Fruit fly (Drosophila melanogaster) whole organism, embryonic: ENCODE data around the gene Kaz-m1.
A peak's percentile ranks its signal among the peaks of the same experiment; 100 is the strongest.

Experiments
- Aef1 ChIP-seq: fragments of 200-800 bp; sonication (Bioruptor generic); IDR thresholded peaks from 3 replicates; pipeline ENCODE4 v1.3.6; 2022; ENCODE audit warnings: missing biosample characterization, missing genetic modification characterization
- CG10147 ChIP-seq: fragments of 200-800 bp; sonication (Bioruptor generic); optimal IDR thresholded peaks from 2 replicates; lab custom pipeline; 2019; ENCODE audit warnings: missing biosample characterization, mild to moderate bottlenecking, missing genetic modification characterization, moderate library complexity
- CG11504 ChIP-seq: fragments of 200-800 bp; sonication (Bioruptor generic); optimal IDR thresholded peaks from 3 replicates; lab custom pipeline; 2019; ENCODE audit warnings: missing biosample characterization, mild to moderate bottlenecking, missing genetic modification characterization, moderate library complexity
- CG11696 ChIP-seq: fragments of 200-800 bp; sonication (Bioruptor generic); IDR thresholded peaks from 2 replicates; pipeline ENCODE4 v1.3.6; 2022; ENCODE audit warnings: missing biosample characterization, missing genetic modification characterization
- CG12769 ChIP-seq: fragments of 200-800 bp; sonication (Bioruptor generic); optimal IDR thresholded peaks from 2 replicates; lab custom pipeline; 2019; ENCODE audit warnings: missing biosample characterization, mild to moderate bottlenecking, missing genetic modification characterization, moderate library complexity
- CG13624 ChIP-seq: fragments of 200-800 bp; sonication (Bioruptor generic); optimal IDR thresholded peaks from 2 replicates; lab custom pipeline; 2016; ENCODE audit warnings: missing biosample characterization, missing genetic modification characterization
- CG14710 ChIP-seq: fragments of 200-800 bp; sonication (Bioruptor generic); optimal IDR thresholded peaks from 3 replicates; lab custom pipeline; 2019; ENCODE audit warnings: missing biosample characterization, mild to moderate bottlenecking, missing genetic modification characterization, moderate library complexity
- CG15269 ChIP-seq: fragments of 200-800 bp; sonication (Bioruptor generic); optimal IDR thresholded peaks from 2 replicates; lab custom pipeline; 2018; ENCODE audit warnings: missing biosample characterization, mild to moderate bottlenecking, missing genetic modification characterization, moderate library complexity
- CG16779 ChIP-seq: fragments of 200-800 bp; sonication (Bioruptor generic); IDR thresholded peaks from 2 replicates; pipeline ENCODE4 v1.3.6; 2022; ENCODE audit warnings: missing biosample characterization, missing genetic modification characterization
- CG16863 ChIP-seq: fragments of 200-800 bp; sonication (Bioruptor generic); optimal IDR thresholded peaks from 3 replicates; lab custom pipeline; 2016; ENCODE audit warnings: missing biosample characterization, missing genetic modification characterization
- CG17359 ChIP-seq: fragments of 200-800 bp; sonication (Bioruptor generic); optimal IDR thresholded peaks from 3 replicates; lab custom pipeline; 2018; ENCODE audit warnings: missing biosample characterization, mild to moderate bottlenecking, missing genetic modification characterization, moderate library complexity
- CG17912 ChIP-seq: fragments of 200-800 bp; sonication (Bioruptor generic); optimal IDR thresholded peaks from 2 replicates; lab custom pipeline; 2018; ENCODE audit warnings: missing biosample characterization, mild to moderate bottlenecking, missing genetic modification characterization
- CG2199 ChIP-seq: fragments of 200-800 bp; sonication (Bioruptor generic); IDR thresholded peaks from 3 replicates; pipeline ENCODE4 v1.3.6; 2022; ENCODE audit warnings: missing biosample characterization, missing genetic modification characterization
- CG3065 ChIP-seq: fragments of 200-800 bp; sonication (Bioruptor generic); optimal IDR thresholded peaks from 2 replicates; lab custom pipeline; 2016; ENCODE audit warnings: missing biosample characterization, missing genetic modification characterization
- CG32532 ChIP-seq: fragments of 200-800 bp; sonication (Bioruptor generic); IDR thresholded peaks from 2 replicates; pipeline ENCODE4 v1.3.6; 2022; ENCODE audit warnings: missing biosample characterization, missing genetic modification characterization
- CG33557 ChIP-seq: fragments of 200-800 bp; sonication (Bioruptor generic); optimal IDR thresholded peaks from 2 replicates; lab custom pipeline; 2019; ENCODE audit warnings: missing biosample characterization, mild to moderate bottlenecking, missing genetic modification characterization, moderate library complexity
- CG34224 ChIP-seq: fragments of 200-800 bp; sonication (Bioruptor generic); IDR thresholded peaks from 3 replicates; pipeline ENCODE4 v1.3.6; 2022; ENCODE audit warnings: missing biosample characterization, missing genetic modification characterization; ENCODE audit not compliant: partially characterized antibody
- CG3847 ChIP-seq: fragments of 200-800 bp; sonication (Bioruptor generic); IDR thresholded peaks from 2 replicates; pipeline ENCODE4 v1.3.6; 2022; ENCODE audit warnings: missing biosample characterization, missing genetic modification characterization
- CG4404 ChIP-seq: fragments of 200-800 bp; sonication (Bioruptor generic); IDR thresholded peaks from 2 replicates; pipeline ENCODE4 v1.3.6; 2022; ENCODE audit warnings: missing biosample characterization, missing genetic modification characterization
- CG6175 ChIP-seq: fragments of 200-800 bp; sonication (Bioruptor generic); IDR thresholded peaks from 3 replicates; pipeline ENCODE4 v1.3.6; 2022; ENCODE audit warnings: missing biosample characterization, missing genetic modification characterization
- CG7372 ChIP-seq: fragments of 200-800 bp; sonication (Bioruptor generic); IDR thresholded peaks from 2 replicates; pipeline ENCODE4 v1.3.6; 2022; ENCODE audit warnings: missing biosample characterization, missing genetic modification characterization
- CG8359 ChIP-seq: fragments of 200-800 bp; sonication (Bioruptor generic); optimal IDR thresholded peaks from 2 replicates; lab custom pipeline; 2017; ENCODE audit warnings: missing biosample characterization, mild to moderate bottlenecking, missing genetic modification characterization, borderline replicate concordance
- CG8478 ChIP-seq: fragments of >200 bp; optimal IDR thresholded peaks from 2 replicates; lab custom pipeline; 2018
- CG9437 ChIP-seq: fragments of 200-800 bp; sonication (Bioruptor generic); optimal IDR thresholded peaks from 2 replicates; lab custom pipeline; 2018; ENCODE audit warnings: missing biosample characterization, mild to moderate bottlenecking, missing genetic modification characterization
- CkIIα-i1 ChIP-seq: fragments of 200-800 bp; sonication (Bioruptor generic); IDR thresholded peaks from 2 replicates; pipeline ENCODE4 v1.3.6; 2022; ENCODE audit warnings: missing biosample characterization, missing genetic modification characterization
- Dad ChIP-seq: fragments of 200-800 bp; sonication (Bioruptor generic); optimal IDR thresholded peaks from 3 replicates; lab custom pipeline; 2016; ENCODE audit warnings: missing biosample characterization, missing genetic modification characterization
- E2f1 ChIP-seq: fragments of 200-800 bp; sonication (Bioruptor generic); IDR thresholded peaks from 2 replicates; pipeline ENCODE4 v1.3.6; 2022; ENCODE audit warnings: missing biosample characterization, missing genetic modification characterization
- H15 ChIP-seq: fragments of 200-800 bp; sonication (Bioruptor generic); IDR thresholded peaks from 3 replicates; pipeline ENCODE4 v1.3.6; 2022; ENCODE audit warnings: missing biosample characterization, missing genetic modification characterization
- HLH4C ChIP-seq: fragments of 200-800 bp; sonication (Bioruptor generic); IDR thresholded peaks from 3 replicates; pipeline ENCODE4 v1.3.6; 2022; ENCODE audit warnings: missing biosample characterization, missing genetic modification characterization; ENCODE audit not compliant: partially characterized antibody
- Hr3 ChIP-seq: fragments of 200-800 bp; sonication (Bioruptor generic); optimal IDR thresholded peaks from 3 replicates; lab custom pipeline; 2016; ENCODE audit warnings: missing biosample characterization, missing genetic modification characterization
- Lim3 ChIP-seq: fragments of 200-800 bp; sonication (Bioruptor generic); IDR thresholded peaks from 2 replicates; pipeline ENCODE4 v1.3.6; 2022; ENCODE audit warnings: missing biosample characterization, missing genetic modification characterization
- MESR4 ChIP-seq: fragments of 200-800 bp; sonication (Bioruptor generic); optimal IDR thresholded peaks from 2 replicates; lab custom pipeline; 2018; ENCODE audit warnings: missing biosample characterization, mild to moderate bottlenecking, missing genetic modification characterization, moderate library complexity
- NC2α ChIP-seq: fragments of 200-800 bp; sonication (Bioruptor generic); optimal IDR thresholded peaks from 2 replicates; lab custom pipeline; 2016; ENCODE audit warnings: missing biosample characterization, missing genetic modification characterization
- NC2β ChIP-seq: fragments of 200-800 bp; sonication (Bioruptor generic); optimal IDR thresholded peaks from 2 replicates; lab custom pipeline; 2016; ENCODE audit warnings: missing biosample characterization, missing genetic modification characterization
- Optix ChIP-seq: fragments of 200-800 bp; sonication (Bioruptor generic); IDR thresholded peaks from 3 replicates; pipeline ENCODE4 v1.3.6; 2022; ENCODE audit warnings: missing biosample characterization, missing genetic modification characterization
- ash1 ChIP-seq: fragments of 200-800 bp; sonication (Bioruptor generic); optimal IDR thresholded peaks from 2 replicates; lab custom pipeline; 2018; ENCODE audit warnings: missing biosample characterization, mild to moderate bottlenecking, missing genetic modification characterization
- bigmax ChIP-seq: fragments of 200-800 bp; sonication (Bioruptor generic); optimal IDR thresholded peaks from 2 replicates; lab custom pipeline; 2018; ENCODE audit warnings: missing biosample characterization, mild to moderate bottlenecking, missing genetic modification characterization
- cato ChIP-seq: fragments of 200-800 bp; sonication (Bioruptor generic); optimal IDR thresholded peaks from 2 replicates; lab custom pipeline; 2016; ENCODE audit warnings: missing biosample characterization, missing genetic modification characterization, borderline replicate concordance
- dpn ChIP-seq, 2 experiments: fragments of 200-800 bp; sonication (Bioruptor generic); optimal IDR thresholded peaks; 3 replicates each; lab custom pipeline; 2016; ENCODE audit warnings: missing biosample characterization in 2 of 2, missing genetic modification characterization in 2 of 2
- fd64A ChIP-seq: fragments of 200-800 bp; sonication (Bioruptor generic); optimal IDR thresholded peaks from 3 replicates; lab custom pipeline; 2018; ENCODE audit warnings: missing biosample characterization, mild to moderate bottlenecking, missing genetic modification characterization
- gcm2 ChIP-seq: fragments of 200-800 bp; sonication (Bioruptor generic); optimal IDR thresholded peaks from 2 replicates; lab custom pipeline; 2016; ENCODE audit warnings: missing biosample characterization, missing genetic modification characterization
- her ChIP-seq: fragments of 200-800 bp; sonication (Bioruptor generic); optimal IDR thresholded peaks from 2 replicates; lab custom pipeline; 2016; ENCODE audit warnings: missing biosample characterization, missing genetic modification characterization
- kni ChIP-seq: fragments of 200-800 bp; sonication (Bioruptor generic); optimal IDR thresholded peaks from 3 replicates; lab custom pipeline; 2017; ENCODE audit warnings: mild to moderate bottlenecking, missing biosample characterization, missing genetic modification reagents, missing genetic modification characterization
- lab ChIP-seq: fragments of 200-800 bp; sonication (Bioruptor generic); optimal IDR thresholded peaks from 3 replicates; lab custom pipeline; 2017; ENCODE audit warnings: missing biosample characterization, missing genetic modification characterization, mild to moderate bottlenecking, moderate library complexity, missing genetic modification reagents
- mld ChIP-seq: fragments of 200-800 bp; sonication (Bioruptor generic); IDR thresholded peaks from 3 replicates; pipeline ENCODE4 v1.3.6; 2022; ENCODE audit warnings: missing biosample characterization, missing genetic modification characterization; ENCODE audit not compliant: partially characterized antibody
- sens-2 ChIP-seq: fragments of 200-800 bp; sonication (Bioruptor generic); IDR thresholded peaks from 2 replicates; pipeline ENCODE4 v1.3.6; 2022; ENCODE audit warnings: missing biosample characterization, missing genetic modification characterization
- so ChIP-seq: fragments of 200-800 bp; sonication (Bioruptor generic); IDR thresholded peaks from 3 replicates; pipeline ENCODE4 v1.3.6; 2022; ENCODE audit warnings: missing biosample characterization, missing genetic modification characterization
- sr ChIP-seq: fragments of 200-800 bp; sonication (Bioruptor generic); IDR thresholded peaks from 3 replicates; pipeline ENCODE4 v1.3.6; 2022; ENCODE audit warnings: missing biosample characterization, missing genetic modification characterization
- tna ChIP-seq: fragments of 200-800 bp; sonication (Bioruptor generic); IDR thresholded peaks from 2 replicates; pipeline ENCODE4 v1.3.6; 2022; ENCODE audit warnings: missing biosample characterization, missing genetic modification characterization; ENCODE audit not compliant: partially characterized antibody
- wek ChIP-seq: fragments of 200-800 bp; sonication (Bioruptor generic); optimal IDR thresholded peaks from 3 replicates; lab custom pipeline; 2018; ENCODE audit warnings: missing biosample characterization, mild to moderate bottlenecking, missing genetic modification characterization, moderate library complexity
- zen ChIP-seq: fragments of 200-800 bp; sonication (Bioruptor generic); optimal IDR thresholded peaks from 3 replicates; lab custom pipeline; 2018; ENCODE audit warnings: missing biosample characterization, mild to moderate bottlenecking, missing genetic modification characterization, moderate library complexity

The Kaz-m1 gene

DNA sequence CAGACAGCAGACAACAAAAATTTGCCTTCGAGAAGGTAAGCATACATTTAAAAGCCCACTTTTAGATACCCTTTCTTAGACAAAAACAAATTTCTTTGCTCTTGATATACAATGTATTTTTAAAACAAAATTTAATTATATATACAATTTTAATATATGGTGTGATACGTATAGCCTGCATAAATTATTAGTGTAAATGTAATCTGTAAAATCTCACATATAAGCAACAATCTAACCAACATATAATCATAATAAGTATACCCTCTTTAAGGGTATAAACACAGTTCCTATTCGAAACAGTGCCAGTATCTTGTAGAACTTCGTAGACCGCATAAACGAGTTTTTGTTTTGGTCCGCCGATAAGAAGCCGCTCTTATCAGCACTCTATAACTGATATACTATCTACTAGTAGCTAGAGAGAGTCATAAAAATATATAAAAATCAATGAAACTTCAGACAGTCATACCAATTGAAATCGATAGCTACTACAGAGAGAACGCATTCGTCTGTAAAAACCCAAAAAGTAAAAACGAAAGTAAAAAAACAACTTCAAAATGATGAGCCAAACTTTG, at the start of gene Kaz-m1 (continued):
- TF ChIP-seq CG32532 (GFP tag; lab: Robert Waterston, UW) (peak; percentile 45; the same call in 1 of the 2 replicates), CG7372 (no peak), ash1 (GFP tag; lab: Kevin White, UChicago) (no peak), CG17359 (tag; lab: Kevin White, UChicago) (peak; percentile 59), Optix (no peak), wek (GFP tag; lab: Kevin White, UChicago) (no peak), CG11696 (GFP tag; lab: Robert Waterston, UW) (no peak), so (GFP tag; lab: Robert Waterston, UW) (no peak), CG15269 (tag; lab: Kevin White, UChicago) (peak; percentile 66), CG12769 (tag; lab: Kevin White, UChicago) (no peak), sens-2 (no peak), HLH4C (GFP tag; lab: Robert Waterston, UW) (no peak), dpn (GFP tag; optimal IDR thresholded peaks at IDR 0.05; lab: Kevin White, UChicago) (peak in 1 of 2 experiments; percentile 31), Hr3 (GFP tag; lab: Kevin White, UChicago) (no peak), CG13624 (GFP tag; lab: Kevin White, UChicago) (no peak), NC2β (GFP tag; lab: Kevin White, UChicago) (no peak), zen (tag; lab: Kevin White, UChicago) (peak; percentile 26), gcm2 (GFP tag; lab: Kevin White, UChicago) (no peak), Dad (GFP tag; lab: Kevin White, UChicago) (no peak), CG8478 (lab: Kevin White, UChicago) (no peak), cato (GFP tag; lab: Kevin White, UChicago) (no peak), bigmax (GFP tag; lab: Kevin White, UChicago) (no peak), CG3065 (no peak), tna (GFP tag; lab: Robert Waterston, UW) (no peak), CG33557 (GFP tag; lab: Kevin White, UChicago) (peak; percentile 72), lab (peak; percentile 43), her (no peak), CG16863 (GFP tag; lab: Kevin White, UChicago) (no peak), CG17912 (GFP tag; lab: Kevin White, UChicago) (no peak), CG4404 (GFP tag; lab: Robert Waterston, UW) (no peak), E2f1 (0 out of 2 replicates have a peak, but pooled peaks have one; percentile 14), CkIIα-i1 (no peak), CG9437 (peak; percentile 42), CG11504 (peak; percentile 72), mld (no peak), fd64A (GFP tag; lab: Kevin White, UChicago) (no peak), CG34224 (no peak), CG14710 (tag; lab: Kevin White, UChicago) (peak; percentile 70), Lim3 (GFP tag; lab: Robert Waterston, UW) (no peak), CG8359 (no peak), CG6175 (GFP tag; lab: Robert Waterston, UW) (no peak), CG16779 (GFP tag; lab: Robert Waterston, UW) (no peak), CG3847 (GFP tag; lab: Robert Waterston, UW) (no peak), CG10147 (GFP tag; lab: Kevin White, UChicago) (no peak), Aef1 (no peak), MESR4 (no peak), kni (GFP tag; lab: Kevin White, UChicago) (no peak), CG2199 (GFP tag; lab: Robert Waterston, UW) (no peak), H15 (GFP tag; lab: Robert Waterston, UW) (no peak), sr (GFP tag; lab: Robert Waterston, UW) (no peak), NC2α (GFP tag; lab: Kevin White, UChicago) (no peak)
